Fruit fly (Drosophila melanogaster): Measurements from ENCODE around the gene aly.

aly gene

DNA sequence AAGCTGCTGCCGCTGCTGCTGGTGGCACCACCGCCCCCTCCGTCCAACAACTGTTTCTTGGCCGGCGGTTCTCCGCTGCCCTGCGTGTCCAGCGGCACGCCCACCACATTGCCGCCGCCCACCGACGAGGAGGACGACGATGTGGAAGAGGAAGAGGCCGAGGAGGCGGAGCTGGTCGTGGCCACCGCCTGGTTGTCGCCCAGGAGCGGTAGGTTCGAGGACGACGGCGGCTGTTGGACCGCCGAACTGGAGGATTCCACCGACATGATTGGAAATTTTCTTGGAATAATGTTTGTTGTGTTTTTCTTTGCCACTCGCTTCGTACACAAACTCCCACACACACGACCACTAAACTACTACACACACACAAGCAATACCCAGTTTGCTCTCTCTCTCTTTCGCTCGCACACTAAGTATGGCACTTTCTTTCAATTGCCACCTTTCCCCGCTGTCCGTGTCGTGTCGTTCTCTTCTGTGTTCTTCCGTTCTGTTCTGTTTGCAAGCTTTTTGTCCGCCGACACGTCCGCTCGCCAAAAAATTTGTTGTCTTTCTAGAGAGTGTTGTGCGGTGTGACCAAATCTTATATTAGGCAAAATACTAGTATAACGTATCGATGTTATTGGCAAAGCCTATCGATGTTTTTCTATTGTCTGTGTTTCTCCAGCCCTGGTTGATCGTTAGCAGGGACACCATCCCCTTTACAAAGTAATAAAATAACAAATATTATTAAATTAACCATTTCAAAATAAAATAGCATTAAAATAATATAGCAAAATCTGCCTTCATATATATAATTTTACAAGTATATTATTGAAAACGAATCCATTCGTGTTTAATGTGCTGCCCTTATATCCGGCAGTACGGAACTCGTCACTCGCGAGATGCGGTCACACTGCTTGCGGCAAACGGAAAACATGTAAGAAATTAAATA is 44.2 kb upstream of the aly start, which contains the start of the genes CG32486 and PAN3 (continued):
- TF ChIP-seq Abd-B (GFP tag; optimal IDR thresholded peaks at IDR 0.05) (no peak), usp (GFP tag; optimal IDR thresholded peaks at IDR 0.05) (no peak), fru (GFP tag; optimal IDR thresholded peaks at IDR 0.05) (peak; percentile 27), dl (GFP tag; optimal IDR thresholded peaks at IDR 0.05; ENCODE audit: insufficient read depth in 1 of 2, partially characterized antibody in 2 of 2) (peak; percentile 69 to 73), GATAd (GFP tag; optimal IDR thresholded peaks at IDR 0.05) (no peak), Dfd (GFP tag; optimal IDR thresholded peaks at IDR 0.05) (no peak), pan (optimal IDR thresholded peaks at IDR 0.05) (no peak)

DNA sequence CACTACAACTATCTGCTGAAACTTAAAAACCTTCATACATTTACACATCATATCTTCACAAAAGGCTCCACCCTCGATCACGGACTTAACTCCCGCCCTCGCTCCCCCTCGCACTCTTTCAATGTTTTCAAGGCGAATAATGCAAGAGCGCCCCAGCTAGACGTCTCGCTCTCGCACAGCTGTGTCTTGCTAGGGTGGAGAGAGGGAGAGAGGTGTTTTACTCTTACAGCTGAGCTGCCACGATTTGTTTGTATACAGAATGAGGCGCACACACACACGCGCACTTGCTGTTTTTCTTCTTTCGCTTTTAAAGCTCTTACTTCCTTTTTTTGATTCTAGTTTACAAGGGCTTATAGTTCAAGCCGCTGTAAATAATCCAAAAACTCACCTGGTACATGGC is 43.5 kb upstream of the aly start:
- no peak for TF ChIP-seq Myc (optimal IDR thresholded peaks at IDR 0.05)
- TF ChIP-seq usp (GFP tag; optimal IDR thresholded peaks at IDR 0.05) = no peak
- peak; percentile 12 for TF ChIP-seq CrebA (GFP tag; optimal IDR thresholded peaks at IDR 0.05; ENCODE audit: borderline replicate concordance)
- TF ChIP-seq Mio (GFP tag; optimal IDR thresholded peaks at IDR 0.05) = no peak
- no peak for TF ChIP-seq dmrt93B (GFP tag; optimal IDR thresholded peaks at IDR 0.05)
- no peak for TF ChIP-seq dsf (GFP tag; optimal IDR thresholded peaks at IDR 0.05; ENCODE audit: borderline replicate concordance)
- no peak for TF ChIP-seq fru (GFP tag; optimal IDR thresholded peaks at IDR 0.05)
- peak in 1 of 2 experiments; percentile 4 for TF ChIP-seq foxo (GFP tag; optimal IDR thresholded peaks at IDR 0.05)
- TF ChIP-seq Hnf4 (GFP tag; optimal IDR thresholded peaks at IDR 0.05) = no peak
- TF ChIP-seq sage (GFP tag; optimal IDR thresholded peaks at IDR 0.05) = no peak
- TF ChIP-seq Dif (GFP tag; optimal IDR thresholded peaks at IDR 0.05; ENCODE audit: partially characterized antibody) = peak; percentile 71
- TF ChIP-seq pan (optimal IDR thresholded peaks at IDR 0.05) = no peak
- no peak for TF ChIP-seq Dfd (GFP tag; optimal IDR thresholded peaks at IDR 0.05)
- no peak for TF ChIP-seq GATAd (GFP tag; optimal IDR thresholded peaks at IDR 0.05)
- no peak for TF ChIP-seq Sp1 (GFP tag; optimal IDR thresholded peaks at IDR 0.05)
- TF ChIP-seq Abd-B (GFP tag; optimal IDR thresholded peaks at IDR 0.05) = no peak
- no peak for TF ChIP-seq brk (GFP tag; optimal IDR thresholded peaks at IDR 0.05)
- peak; percentile 21 for TF ChIP-seq N (GFP tag; optimal IDR thresholded peaks at IDR 0.05)
- no peak for TF ChIP-seq CG32264 (GFP tag; optimal IDR thresholded peaks at IDR 0.05)
- no peak for TF ChIP-seq rgr (GFP tag; optimal IDR thresholded peaks at IDR 0.05)
- TF ChIP-seq dl (GFP tag; optimal IDR thresholded peaks at IDR 0.05; ENCODE audit: insufficient read depth in 1 of 2, partially characterized antibody in 2 of 2) = peak in 1 of 2 experiments; percentile 40
- no peak for TF ChIP-seq psq (GFP tag; optimal IDR thresholded peaks at IDR 0.05)
- TF ChIP-seq Vsx2 (GFP tag; optimal IDR thresholded peaks at IDR 0.05; ENCODE audit: partially characterized antibody) = no peak
- TF ChIP-seq br (GFP tag; optimal IDR thresholded peaks at IDR 0.05) = no peak

DNA sequence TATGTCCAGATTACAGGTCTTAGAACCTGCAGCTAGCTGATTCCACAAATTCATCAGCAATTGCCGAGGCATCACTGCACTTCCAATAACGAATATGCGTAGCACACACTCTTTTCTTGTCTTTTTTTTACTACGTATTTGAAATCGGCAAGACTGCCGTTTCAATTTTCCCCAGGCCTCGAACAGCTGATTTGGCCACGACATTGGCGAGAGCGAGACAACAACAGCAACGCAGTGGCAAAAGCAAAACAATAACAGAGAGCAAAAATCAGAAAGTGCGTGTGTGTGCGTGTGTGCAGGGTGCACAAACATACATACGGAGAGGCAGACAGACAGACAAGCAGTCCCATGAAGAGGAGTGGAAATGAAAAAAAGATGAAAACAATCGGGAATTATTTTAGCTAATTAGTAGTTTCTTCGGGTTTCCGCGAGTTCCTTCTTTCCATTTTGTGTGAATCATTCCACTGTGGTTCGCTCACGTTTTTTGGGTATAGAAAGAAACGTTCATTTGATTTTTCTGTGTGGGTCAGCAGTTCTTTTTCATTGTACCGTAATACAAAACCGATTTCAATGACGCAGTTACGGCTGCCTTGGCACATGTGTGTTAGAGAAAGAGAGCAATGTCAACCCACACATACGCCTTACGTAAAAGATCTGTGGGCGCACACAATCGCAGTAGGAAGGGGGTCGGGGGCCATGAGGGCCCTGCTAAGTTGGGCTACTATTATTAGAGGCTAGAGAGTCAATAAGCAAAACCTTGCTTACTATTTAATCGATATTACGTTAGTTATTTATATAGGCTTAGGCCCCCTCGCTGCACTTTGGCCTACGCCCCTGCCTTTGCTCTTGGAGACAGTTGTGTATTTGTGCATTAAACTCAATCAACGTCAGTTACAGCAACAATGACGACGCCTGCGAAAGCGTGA is 34.0 kb upstream of the aly start:
- TF ChIP-seq OdsH (GFP tag; optimal IDR thresholded peaks at IDR 0.05) = peak; percentile 100
- TF ChIP-seq GATAd (GFP tag; optimal IDR thresholded peaks at IDR 0.05) = peak; percentile 100
- peak; percentile 98 for TF ChIP-seq brk (GFP tag; optimal IDR thresholded peaks at IDR 0.05)
- TF ChIP-seq woc (GFP tag; optimal IDR thresholded peaks at IDR 0.05) = peak; percentile 98
- peak; percentile 100 for TF ChIP-seq br (GFP tag; optimal IDR thresholded peaks at IDR 0.05)
- no peak for TF ChIP-seq N (GFP tag; optimal IDR thresholded peaks at IDR 0.05)
- no peak for TF ChIP-seq Dif (GFP tag; optimal IDR thresholded peaks at IDR 0.05; ENCODE audit: partially characterized antibody)
- peak; percentile 98 for TF ChIP-seq Mio (GFP tag; optimal IDR thresholded peaks at IDR 0.05)
- no peak for TF ChIP-seq Myc (optimal IDR thresholded peaks at IDR 0.05)
- peak; percentile 93 for TF ChIP-seq Dfd (GFP tag; optimal IDR thresholded peaks at IDR 0.05)
- peak; percentile 99 for TF ChIP-seq psq (GFP tag; optimal IDR thresholded peaks at IDR 0.05)
- peak; percentile 99 for TF ChIP-seq Sp1 (GFP tag; optimal IDR thresholded peaks at IDR 0.05)
- peak; percentile 100 for TF ChIP-seq dmrt93B (GFP tag; optimal IDR thresholded peaks at IDR 0.05)
- TF ChIP-seq Hr78 (GFP tag; optimal IDR thresholded peaks at IDR 0.05) = no peak
- no peak for TF ChIP-seq Abd-B (GFP tag; optimal IDR thresholded peaks at IDR 0.05)
- TF ChIP-seq Vsx2 (GFP tag; optimal IDR thresholded peaks at IDR 0.05; ENCODE audit: partially characterized antibody) = peak; percentile 89
- peak; percentile 99 for TF ChIP-seq Rel (GFP tag; optimal IDR thresholded peaks at IDR 0.05)
- peak; percentile 92 for TF ChIP-seq Rel (tag; optimal IDR thresholded peaks at IDR 0.05)
- peak; percentile 99 for TF ChIP-seq sage (GFP tag; optimal IDR thresholded peaks at IDR 0.05)
- no peak for TF ChIP-seq lola (GFP tag; optimal IDR thresholded peaks at IDR 0.05)
- TF ChIP-seq h (GFP tag; optimal IDR thresholded peaks at IDR 0.05) = peak; percentile 100
- no peak for TF ChIP-seq usp (GFP tag; optimal IDR thresholded peaks at IDR 0.05)
- TF ChIP-seq jim (GFP tag; optimal IDR thresholded peaks at IDR 0.05) = peak; percentile 95
- TF ChIP-seq CG9705 (GFP tag; optimal IDR thresholded peaks at IDR 0.05) = peak; percentile 98
- peak; percentile 99 to 100 for TF ChIP-seq foxo (GFP tag; optimal IDR thresholded peaks at IDR 0.05)
- no peak for TF ChIP-seq pan (optimal IDR thresholded peaks at IDR 0.05)
- peak; percentile 99 for TF ChIP-seq Hr83 (GFP tag; optimal IDR thresholded peaks at IDR 0.05; ENCODE audit: poor library complexity, severe bottlenecking)
- TF ChIP-seq fru (GFP tag; optimal IDR thresholded peaks at IDR 0.05) = peak; percentile 100
- TF ChIP-seq sv (GFP tag; optimal IDR thresholded peaks at IDR 0.05) = peak; percentile 99
- no peak for TF ChIP-seq CrebA (GFP tag; optimal IDR thresholded peaks at IDR 0.05; ENCODE audit: borderline replicate concordance)
- TF ChIP-seq Hnf4 (GFP tag; optimal IDR thresholded peaks at IDR 0.05) = peak; percentile 100
- peak; percentile 99 for TF ChIP-seq tai (GFP tag; optimal IDR thresholded peaks at IDR 0.05)
- TF ChIP-seq HLH106 (tag; optimal IDR thresholded peaks at IDR 0.05) = peak; percentile 100
- peak; percentile 100 for TF ChIP-seq rgr (GFP tag; optimal IDR thresholded peaks at IDR 0.05)
- TF ChIP-seq dl (GFP tag; optimal IDR thresholded peaks at IDR 0.05; ENCODE audit: insufficient read depth in 1 of 2, partially characterized antibody in 2 of 2) = no peak
